Worm (Caenorhabditis elegans) whole organism, late embryonic: ENCODE data around the gene nspc-16.

Source experiments
- C08G9.2 ChIP-seq: sonication (generic microtip); optimal IDR thresholded peaks from 2 replicates; lab custom pipeline; 2016; ENCODE audit warnings: mild to moderate bottlenecking, missing genetic modification characterization, moderate library complexity, missing compliant biosample characterization
- C38D4.7 ChIP-seq: fragments of 200-800 bp; sonication (Bioruptor generic); optimal IDR thresholded peaks from 2 replicates; lab custom pipeline; 2018; ENCODE audit warnings: mild to moderate bottlenecking, missing genetic modification characterization, moderate library complexity, missing compliant biosample characterization
- K02D7.2 ChIP-seq: sonication (generic microtip); optimal IDR thresholded peaks from 2 replicates; lab custom pipeline; 2017; ENCODE audit warnings: mild to moderate bottlenecking, missing genetic modification characterization, missing compliant biosample characterization
- Y22D7AL.16 ChIP-seq: sonication (generic microtip); optimal IDR thresholded peaks from 2 replicates; lab custom pipeline; 2016; ENCODE audit warnings: missing genetic modification characterization, missing compliant biosample characterization
- ahr-1 ChIP-seq: sonication (generic microtip); optimal IDR thresholded peaks from 2 replicates; lab custom pipeline; 2016; ENCODE audit warnings: missing genetic modification characterization, missing compliant biosample characterization
- ama-1 ChIP-seq: fragments of 150-350 bp; optimal IDR thresholded peaks from 2 replicates; lab custom pipeline; 2014
- ceh-14 ChIP-seq: sonication (generic microtip); optimal IDR thresholded peaks from 2 replicates; lab custom pipeline; 2016; ENCODE audit warnings: missing genotype, missing genetic modification characterization, missing compliant biosample characterization
- ceh-18 ChIP-seq: sonication (generic microtip); optimal IDR thresholded peaks from 2 replicates; lab custom pipeline; 2016; ENCODE audit warnings: missing genetic modification characterization, missing compliant biosample characterization
- ceh-19 ChIP-seq: fragments of 200-800 bp; sonication (Bioruptor generic); optimal IDR thresholded peaks from 2 replicates; lab custom pipeline; 2018; ENCODE audit warnings: mild to moderate bottlenecking, missing genetic modification characterization, missing compliant biosample characterization
- ceh-2 ChIP-seq: sonication (generic microtip); optimal IDR thresholded peaks from 2 replicates; lab custom pipeline; 2016; ENCODE audit warnings: missing genotype, missing genetic modification characterization, missing compliant biosample characterization
- ceh-24 ChIP-seq: sonication (generic microtip); optimal IDR thresholded peaks from 2 replicates; lab custom pipeline; 2016; ENCODE audit warnings: mild to moderate bottlenecking, missing genetic modification characterization, missing compliant biosample characterization
- ceh-31 ChIP-seq: sonication (generic microtip); optimal IDR thresholded peaks from 2 replicates; lab custom pipeline; 2016; ENCODE audit warnings: missing genetic modification characterization, missing compliant biosample characterization
- ceh-34 ChIP-seq: sonication (generic microtip); optimal IDR thresholded peaks from 2 replicates; lab custom pipeline; 2016; ENCODE audit warnings: mild to moderate bottlenecking, missing genetic modification characterization, missing compliant biosample characterization
- ceh-48 ChIP-seq: sonication (generic microtip); optimal IDR thresholded peaks from 2 replicates; lab custom pipeline; 2016; ENCODE audit warnings: missing genetic modification characterization, inconsistent platforms, missing compliant biosample characterization
- ceh-6 ChIP-seq: fragments of 200-800 bp; sonication (Bioruptor generic); optimal IDR thresholded peaks from 2 replicates; lab custom pipeline; 2018; ENCODE audit warnings: mild to moderate bottlenecking, missing genetic modification characterization, missing compliant biosample characterization
- che-1 ChIP-seq: sonication (generic microtip); optimal IDR thresholded peaks from 2 replicates; lab custom pipeline; 2016; ENCODE audit warnings: mild to moderate bottlenecking, missing genetic modification characterization, missing compliant biosample characterization
- dmd-4 ChIP-seq: sonication (generic microtip); optimal IDR thresholded peaks from 2 replicates; lab custom pipeline; 2016; ENCODE audit warnings: borderline replicate concordance, missing genetic modification characterization, missing compliant biosample characterization
- dve-1 ChIP-seq: sonication (generic microtip); optimal IDR thresholded peaks from 2 replicates; lab custom pipeline; 2017; ENCODE audit warnings: antibody characterized with exemption, mild to moderate bottlenecking, missing genetic modification characterization, missing compliant biosample characterization
- elt-4 ChIP-seq: sonication (generic microtip); optimal IDR thresholded peaks from 2 replicates; lab custom pipeline; 2016; ENCODE audit warnings: missing genetic modification characterization, missing compliant biosample characterization
- eyg-1 ChIP-seq: sonication (generic microtip); optimal IDR thresholded peaks from 2 replicates; lab custom pipeline; 2016; ENCODE audit warnings: missing genotype, missing genetic modification characterization, missing compliant biosample characterization
- fkh-10 ChIP-seq: fragments of 150-350 bp; optimal IDR thresholded peaks from 2 replicates; lab custom pipeline; 2014; ENCODE audit warnings: missing biosample characterization, missing genetic modification reagents, missing genetic modification characterization
- hlh-15 ChIP-seq: sonication (generic microtip); optimal IDR thresholded peaks from 2 replicates; lab custom pipeline; 2016; ENCODE audit warnings: missing genetic modification characterization, missing compliant biosample characterization
- hlh-6 ChIP-seq: sonication (generic microtip); optimal IDR thresholded peaks from 2 replicates; lab custom pipeline; 2016; ENCODE audit warnings: missing genotype, missing genetic modification characterization, missing compliant biosample characterization
- lim-6 ChIP-seq: sonication (generic microtip); optimal IDR thresholded peaks from 2 replicates; lab custom pipeline; 2016; ENCODE audit warnings: missing genetic modification characterization, missing compliant biosample characterization
- lin-11 ChIP-seq: fragments of 200-800 bp; sonication (Bioruptor generic); optimal IDR thresholded peaks from 2 replicates; lab custom pipeline; 2018; ENCODE audit warnings: mild to moderate bottlenecking, missing genetic modification characterization, missing compliant biosample characterization
- madf-2 ChIP-seq: sonication (generic microtip); optimal IDR thresholded peaks from 2 replicates; lab custom pipeline; 2017; ENCODE audit warnings: missing genetic modification characterization, missing compliant biosample characterization
- mec-3 ChIP-seq: sonication (generic microtip); optimal IDR thresholded peaks from 2 replicates; lab custom pipeline; 2016; ENCODE audit warnings: borderline replicate concordance, missing genetic modification characterization, missing compliant biosample characterization
- nhr-232 ChIP-seq: sonication (generic microtip); optimal IDR thresholded peaks from 2 replicates; lab custom pipeline; 2016; ENCODE audit warnings: missing genetic modification characterization, missing compliant biosample characterization
- npax-4 ChIP-seq: sonication (generic microtip); optimal IDR thresholded peaks from 2 replicates; lab custom pipeline; 2016; ENCODE audit warnings: missing genetic modification characterization, missing compliant biosample characterization
- pat-9 ChIP-seq: fragments of 200-800 bp; sonication (Bioruptor generic); optimal IDR thresholded peaks from 2 replicates; lab custom pipeline; 2018; ENCODE audit warnings: mild to moderate bottlenecking, missing genetic modification characterization, moderate library complexity, missing compliant biosample characterization
- pax-1 ChIP-seq: fragments of 150-350 bp; optimal IDR thresholded peaks from 2 replicates; lab custom pipeline; 2014; ENCODE audit warnings: missing biosample characterization, missing genetic modification characterization
- pha-2 ChIP-seq: sonication (generic microtip); optimal IDR thresholded peaks from 2 replicates; lab custom pipeline; 2017; ENCODE audit warnings: mild to moderate bottlenecking, missing genetic modification characterization, missing compliant biosample characterization
- pqm-1 ChIP-seq: sonication (generic microtip); optimal IDR thresholded peaks from 2 replicates; lab custom pipeline; 2016; ENCODE audit warnings: missing genetic modification characterization, missing compliant biosample characterization
- rnt-1 ChIP-seq: sonication (generic microtip); optimal IDR thresholded peaks from 2 replicates; lab custom pipeline; 2016; ENCODE audit warnings: missing genetic modification characterization, missing compliant biosample characterization
- sdc-2 ChIP-seq: sonication (generic microtip); optimal IDR thresholded peaks from 2 replicates; lab custom pipeline; 2016; ENCODE audit warnings: missing genotype, missing genetic modification characterization, missing compliant biosample characterization
- sox-2 ChIP-seq: fragments of 200-800 bp; sonication (Bioruptor generic); IDR thresholded peaks from 2 replicates; pipeline ENCODE4 v1.3.6; 2022; ENCODE audit warnings: missing genetic modification reagents, missing genetic modification characterization, missing compliant biosample characterization
- sox-4 ChIP-seq: sonication (generic microtip); optimal IDR thresholded peaks from 2 replicates; lab custom pipeline; 2017; ENCODE audit warnings: mild to moderate bottlenecking, missing genetic modification characterization, inconsistent platforms, missing compliant biosample characterization
- tbx-2 ChIP-seq: sonication (generic microtip); optimal IDR thresholded peaks from 2 replicates; lab custom pipeline; 2016; ENCODE audit warnings: missing genetic modification characterization, missing compliant biosample characterization
- tbx-7 ChIP-seq: sonication (generic microtip); optimal IDR thresholded peaks from 2 replicates; lab custom pipeline; 2016; ENCODE audit warnings: missing genotype, missing genetic modification characterization, missing compliant biosample characterization
- ttx-3 ChIP-seq: sonication (generic microtip); optimal IDR thresholded peaks from 2 replicates; lab custom pipeline; 2016; ENCODE audit warnings: missing genetic modification reagents, missing genetic modification characterization, missing compliant biosample characterization
- unc-3 ChIP-seq, 2 experiments: fragments of 200-800 bp in 1 of 2; sonication (Bioruptor generic) in 1 of 2; sonication (generic microtip) in 1 of 2; conservative IDR thresholded peaks in 1 of 2; optimal IDR thresholded peaks in 1 of 2; 2 replicates each; pipeline versions ENCODE4 v1.3.6 to Lab custom; 2016 to 2022; ENCODE audit warnings: missing compliant biosample characterization in 2 of 2, missing genetic modification characterization in 2 of 2, missing genetic modification reagents in 1 of 2
- unc-42 ChIP-seq: sonication (generic microtip); optimal IDR thresholded peaks from 2 replicates; lab custom pipeline; 2016; ENCODE audit warnings: missing genotype, missing genetic modification characterization, missing compliant biosample characterization
- unc-55 ChIP-seq: sonication (generic microtip); optimal IDR thresholded peaks from 2 replicates; lab custom pipeline; 2017; ENCODE audit warnings: missing biosample characterization, missing genetic modification reagents, missing genetic modification characterization
- unc-86 ChIP-seq: sonication (generic microtip); optimal IDR thresholded peaks from 2 replicates; lab custom pipeline; 2016; ENCODE audit warnings: missing genetic modification characterization, missing compliant biosample characterization
- zip-5 ChIP-seq: sonication (generic microtip); optimal IDR thresholded peaks from 2 replicates; lab custom pipeline; 2016; ENCODE audit warnings: missing genetic modification characterization, missing compliant biosample characterization
- ztf-16 ChIP-seq: sonication (generic microtip); optimal IDR thresholded peaks from 2 replicates; lab custom pipeline; 2017; ENCODE audit warnings: missing genetic modification characterization, missing compliant biosample characterization

Gene nspc-16

DNA sequence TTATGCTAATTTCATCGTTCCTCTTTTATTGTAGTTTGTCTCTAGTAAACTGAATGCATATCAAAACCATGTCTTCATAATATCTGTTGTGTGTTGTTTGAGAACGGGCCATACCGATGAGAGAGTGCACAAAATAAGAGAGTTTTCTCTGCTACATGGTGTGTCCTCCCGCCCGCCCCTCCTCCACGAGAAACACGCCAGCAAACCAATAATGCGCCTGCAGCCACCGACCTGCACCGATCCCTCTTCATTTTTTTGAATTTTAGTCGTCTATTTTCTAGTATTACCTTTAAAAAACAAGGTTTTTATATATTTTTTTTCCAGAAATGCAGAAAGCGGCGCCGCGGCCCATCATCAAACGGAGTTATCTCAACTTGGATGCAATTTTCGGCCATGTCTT lies 43.1 kb upstream of the nspc-16 start, which contains the start of gene gfi-3 (continued):
- TF ChIP-seq lim-6 (no peak), npax-4 (tag; lab: Kevin White, UChicago) (no peak), tbx-2 (peak; percentile 72), pax-1 (tag; lab: Kevin White, UChicago) (no peak), K02D7.2 (no peak), unc-86 (tag; lab: Kevin White, UChicago) (peak; percentile 40), zip-5 (tag; lab: Kevin White, UChicago) (no peak), tbx-7 (no peak), dve-1 (tag; lab: Kevin White, UChicago) (no peak), mec-3 (tag; lab: Kevin White, UChicago) (no peak), ceh-24 (no peak), elt-4 (tag; lab: Kevin White, UChicago) (no peak), ceh-48 (peak; percentile 18), sdc-2 (tag; lab: Kevin White, UChicago) (peak; percentile 76), lin-11 (no peak), unc-3 (GFP tag; conservative IDR thresholded peaks at IDR 0.05; lab: Robert Waterston, UW) (peak; percentile 20; the same call in 1 of the 2 replicates), unc-3 (tag; optimal IDR thresholded peaks at IDR 0.05; lab: Kevin White, UChicago) (no peak), ahr-1 (tag; lab: Kevin White, UChicago) (no peak), sox-4 (tag; lab: Kevin White, UChicago) (peak; percentile 33), madf-2 (tag; lab: Kevin White, UChicago) (peak; percentile 48), ceh-34 (tag; lab: Kevin White, UChicago) (peak; percentile 77), ceh-14 (tag; lab: Kevin White, UChicago) (peak; percentile 11), ceh-31 (peak; percentile 46), ceh-18 (tag; lab: Kevin White, UChicago) (peak; percentile 61), nhr-232 (tag; lab: Kevin White, UChicago) (no peak), ceh-2 (tag; lab: Kevin White, UChicago) (peak; percentile 4), ztf-16 (no peak), ttx-3 (peak; percentile 41), pha-2 (tag; lab: Kevin White, UChicago) (peak; percentile 17), ceh-6 (GFP tag; lab: Kevin White, UChicago) (no peak), pat-9 (tag; lab: Kevin White, UChicago) (peak; percentile 2), dmd-4 (tag; lab: Kevin White, UChicago) (peak; percentile 36), Y22D7AL.16 (no peak)
- TF ChIP-seq, all 69 proteins: peak for 25

DNA sequence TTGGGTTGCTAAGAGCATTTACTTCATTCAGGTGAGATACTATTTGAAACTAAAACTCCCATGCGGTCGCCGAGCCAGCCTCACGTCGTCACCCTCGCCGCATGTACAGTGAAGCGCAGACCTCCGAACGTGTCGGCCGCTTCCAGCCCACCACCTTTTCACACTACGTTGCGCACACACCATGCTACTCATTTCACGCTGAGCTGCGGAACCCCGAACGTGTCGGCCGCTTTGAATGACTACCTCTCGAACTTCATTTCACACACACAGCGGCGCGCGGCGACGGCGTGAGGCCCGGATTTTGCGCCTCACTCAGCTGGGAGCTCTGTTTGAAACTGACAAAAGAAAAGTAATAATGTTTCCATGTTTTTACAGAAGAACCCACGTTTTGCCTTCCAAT lies 41.7 kb upstream of the nspc-16 start:
- TF ChIP-seq lin-11 (no peak), elt-4 (tag; lab: Kevin White, UChicago) (no peak), Y22D7AL.16 (no peak), ceh-6 (GFP tag; lab: Kevin White, UChicago) (no peak)

DNA sequence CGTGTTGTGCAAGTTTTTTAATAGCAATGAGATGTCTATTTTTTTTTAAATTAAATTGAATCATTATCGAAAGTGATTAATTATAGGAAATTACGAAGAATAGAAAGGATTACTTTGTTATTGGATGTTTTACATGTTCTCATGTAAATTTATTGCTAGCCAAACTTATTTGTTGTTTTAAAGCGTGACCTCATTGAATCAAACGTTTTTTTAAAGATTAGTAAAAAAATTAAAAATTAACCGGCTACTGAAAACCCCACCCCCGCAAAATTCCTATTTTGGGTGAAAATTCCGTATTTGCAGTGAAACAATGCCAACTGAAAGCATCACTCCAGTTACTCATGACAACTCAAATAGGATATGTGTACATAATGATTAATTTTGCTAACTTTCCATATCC lies 38.5 kb upstream of the nspc-16 start, which contains the start of gene M163.8:
Gene M163.8 (plus strand): TSS at position 301 of the 400 bp plus-strand sequence.
- TF ChIP-seq sox-2 (GFP tag; lab: Robert Waterston, UW) (no peak), C38D4.7 (no peak), lin-11 (no peak), unc-55 (GFP tag; lab: Kevin White, UChicago) (no peak)

DNA sequence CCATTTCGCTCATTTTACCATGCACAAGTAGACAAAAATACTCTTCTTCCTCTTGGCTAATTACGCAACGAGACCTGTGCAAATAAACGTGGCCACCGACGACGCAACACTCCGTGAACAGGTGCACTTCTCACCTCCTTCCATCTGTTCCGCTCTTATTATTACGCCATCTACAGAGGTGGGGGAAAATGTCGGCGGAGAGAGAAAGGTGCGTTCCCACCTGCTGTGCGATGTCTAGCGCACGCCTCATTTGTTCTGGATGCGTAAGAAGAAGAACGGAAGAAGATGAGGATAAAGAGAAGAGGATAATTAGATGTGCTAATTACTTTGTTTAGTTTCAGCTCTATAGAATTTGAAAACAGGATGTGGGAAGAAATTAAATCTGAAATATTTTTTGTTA lies 36.9 kb upstream of the nspc-16 start:
- no peak for TF ChIP-seq C08G9.2
- TF ChIP-seq ceh-19 = no peak
- TF ChIP-seq tbx-7 = no peak
- no peak for TF ChIP-seq pha-2 (tag; lab: Kevin White, UChicago)
- no peak for TF ChIP-seq unc-42 (tag; lab: Kevin White, UChicago)
- no peak for TF ChIP-seq ceh-34 (tag; lab: Kevin White, UChicago)
- no peak for TF ChIP-seq ama-1 (lab: Kevin White, UChicago)
- no peak for TF ChIP-seq zip-5 (tag; lab: Kevin White, UChicago)
- TF ChIP-seq che-1 (tag; lab: Kevin White, UChicago) = no peak
- no peak for TF ChIP-seq ceh-18 (tag; lab: Kevin White, UChicago)
- TF ChIP-seq ceh-14 (tag; lab: Kevin White, UChicago) = no peak
- no peak for TF ChIP-seq elt-4 (tag; lab: Kevin White, UChicago)
- TF ChIP-seq sox-2 (GFP tag; lab: Robert Waterston, UW) = 0 out of 2 replicates have a peak, but pooled peaks have one; percentile 7
- TF ChIP-seq tbx-2 = peak; percentile 94
- no peak for TF ChIP-seq lim-6
- TF ChIP-seq npax-4 (tag; lab: Kevin White, UChicago) = no peak
- no peak for TF ChIP-seq pax-1 (tag; lab: Kevin White, UChicago)
- TF ChIP-seq ceh-48 = no peak
- peak; percentile 61 for TF ChIP-seq sdc-2 (tag; lab: Kevin White, UChicago)
- TF ChIP-seq hlh-15 (tag; lab: Kevin White, UChicago) = no peak
- TF ChIP-seq eyg-1 (tag; lab: Kevin White, UChicago) = no peak
- TF ChIP-seq rnt-1 (tag; lab: Kevin White, UChicago) = no peak
- TF ChIP-seq fkh-10 = no peak
- no peak for TF ChIP-seq hlh-6
- TF ChIP-seq pqm-1 (tag; lab: Kevin White, UChicago) = no peak
- TF ChIP-seq dve-1 (tag; lab: Kevin White, UChicago) = no peak
- no peak for TF ChIP-seq Y22D7AL.16
